Worm (Caenorhabditis elegans) whole organism, midembryonic: Measurements from ENCODE around the gene nhr-123.

Source experiments
- flt-1 ChIP-seq: fragments of 200-800 bp; sonication (Bioruptor generic); IDR thresholded peaks from 2 replicates; pipeline ENCODE4 v1.3.6; 2022; ENCODE audit warnings: missing genetic modification characterization, missing compliant biosample characterization
- med-1 ChIP-seq: sonication (generic microtip); optimal IDR thresholded peaks from 2 replicates; lab custom pipeline; 2017; ENCODE audit warnings: missing genetic modification characterization, mild to moderate bottlenecking, missing compliant biosample characterization, antibody characterized with exemption, missing genetic modification reagents; ENCODE audit not compliant: insufficient read depth

ce11 chrV:443193-443592, 8.1 kb upstream of the nhr-123 start, which contains the start of gene srh-33:
- TF ChIP-seq flt-1 (GFP tag; lab: Robert Waterston, UW) (no peak), med-1 (GFP tag; lab: Kevin White, UChicago) (no peak)
